Worm (Caenorhabditis elegans) whole organism, L3 larva: ENCODE data around the gene T04C12.9.

Source experiments
- ZK546.5 ChIP-seq: sonication (generic microtip); optimal IDR thresholded peaks from 2 replicates; lab custom pipeline; 2017; ENCODE audit warnings: missing biosample characterization, missing genetic modification characterization
- aly-2 ChIP-seq: fragments of 150-350 bp; optimal IDR thresholded peaks from 2 replicates; lab custom pipeline; 2014; ENCODE audit warnings: missing biosample characterization, missing genetic modification characterization
- ama-1 ChIP-seq: fragments of 150-350 bp; optimal IDR thresholded peaks from 2 replicates; lab custom pipeline; 2018
- ceh-16 ChIP-seq: sonication (generic microtip); optimal IDR thresholded peaks from 2 replicates; lab custom pipeline; 2017; ENCODE audit warnings: missing biosample characterization, missing genetic modification characterization
- ceh-28 ChIP-seq: fragments of 150-350 bp; optimal IDR thresholded peaks from 2 replicates; lab custom pipeline; 2014; ENCODE audit warnings: missing biosample characterization, missing genetic modification reagents, missing genetic modification characterization
- ceh-82 ChIP-seq: fragments of 150-350 bp; optimal IDR thresholded peaks from 2 replicates; lab custom pipeline; 2014; ENCODE audit warnings: missing biosample characterization, missing genetic modification characterization
- ceh-9 ChIP-seq: sonication (generic microtip); optimal IDR thresholded peaks from 2 replicates; lab custom pipeline; 2018; ENCODE audit warnings: missing biosample characterization, missing genetic modification characterization
- daf-12 ChIP-seq: fragments of 150-350 bp; optimal IDR thresholded peaks from 2 replicates; lab custom pipeline; 2014; ENCODE audit warnings: missing biosample characterization, missing genetic modification reagents, missing genetic modification characterization
- elt-1 ChIP-seq: fragments of 150-350 bp; optimal IDR thresholded peaks from 2 replicates; lab custom pipeline; 2014; ENCODE audit warnings: missing biosample characterization, missing genetic modification characterization
- elt-2 ChIP-seq: sonication (generic microtip); optimal IDR thresholded peaks from 2 replicates; lab custom pipeline; 2016; ENCODE audit warnings: missing genetic modification reagents, mild to moderate bottlenecking, missing genetic modification characterization, missing compliant biosample characterization
- eor-1 ChIP-seq, 2 experiments: fragments of 150-350 bp; optimal IDR thresholded peaks; 2 replicates each; lab custom pipeline; 2014 to 2018; ENCODE audit warnings: missing biosample characterization in 2 of 2, missing genetic modification characterization in 2 of 2
- fkh-2 ChIP-seq: fragments of 150-350 bp; optimal IDR thresholded peaks from 2 replicates; lab custom pipeline; 2014; ENCODE audit warnings: missing biosample characterization, missing genetic modification reagents, missing genetic modification characterization
- fos-1 ChIP-seq: fragments of 150-350 bp; optimal IDR thresholded peaks from 2 replicates; lab custom pipeline; 2014; ENCODE audit warnings: missing biosample characterization, missing genetic modification characterization
- hmg-11 ChIP-seq: sonication (generic microtip); optimal IDR thresholded peaks from 2 replicates; lab custom pipeline; 2016; ENCODE audit warnings: missing genetic modification characterization, missing compliant biosample characterization
- jun-1 ChIP-seq: fragments of 150-350 bp; optimal IDR thresholded peaks from 2 replicates; lab custom pipeline; 2014; ENCODE audit warnings: missing biosample characterization, missing genetic modification reagents, missing genetic modification characterization
- lsy-12 ChIP-seq: sonication (generic microtip); optimal IDR thresholded peaks from 2 replicates; lab custom pipeline; 2016; ENCODE audit warnings: mild to moderate bottlenecking, missing genetic modification characterization, missing compliant biosample characterization
- nfya-1 ChIP-seq: sonication (generic microtip); optimal IDR thresholded peaks from 2 replicates; lab custom pipeline; 2017; ENCODE audit warnings: missing genetic modification characterization, mild to moderate bottlenecking, missing compliant biosample characterization, antibody characterized with exemption, moderate library complexity; ENCODE audit not compliant: insufficient read depth
- nhr-12 ChIP-seq: fragments of 150-350 bp; optimal IDR thresholded peaks from 2 replicates; lab custom pipeline; 2014; ENCODE audit warnings: missing biosample characterization, missing genetic modification characterization
- nhr-23 ChIP-seq: fragments of 150-350 bp; optimal IDR thresholded peaks from 2 replicates; lab custom pipeline; 2014; ENCODE audit warnings: missing biosample characterization, missing genetic modification reagents, missing genetic modification characterization
- nhr-25 ChIP-seq: sonication (generic microtip); optimal IDR thresholded peaks from 2 replicates; lab custom pipeline; 2017; ENCODE audit warnings: missing biosample characterization, missing genetic modification characterization
- nhr-28 ChIP-seq: fragments of 150-350 bp; optimal IDR thresholded peaks from 2 replicates; lab custom pipeline; 2014; ENCODE audit warnings: missing biosample characterization, missing genetic modification characterization
- nhr-43 ChIP-seq: sonication (generic microtip); optimal IDR thresholded peaks from 2 replicates; lab custom pipeline; 2016; ENCODE audit warnings: mild to moderate bottlenecking, missing genetic modification characterization, missing compliant biosample characterization; ENCODE audit not compliant: poor library complexity, severe bottlenecking
- nhr-67 ChIP-seq: fragments of 150-350 bp; optimal IDR thresholded peaks from 2 replicates; lab custom pipeline; 2014; ENCODE audit warnings: missing biosample characterization, missing genetic modification characterization
- nhr-77 ChIP-seq: fragments of 150-350 bp; optimal IDR thresholded peaks from 2 replicates; lab custom pipeline; 2014; ENCODE audit warnings: missing biosample characterization, missing genetic modification characterization
- pha-4 ChIP-seq: fragments of 150-350 bp; optimal IDR thresholded peaks from 2 replicates; lab custom pipeline; 2014; ENCODE audit warnings: missing biosample characterization, missing genetic modification reagents, missing genetic modification characterization
- pqm-1 ChIP-seq: fragments of 150-350 bp; optimal IDR thresholded peaks from 2 replicates; lab custom pipeline; 2017; ENCODE audit warnings: missing biosample characterization, missing genetic modification characterization, inconsistent platforms
- sea-2 ChIP-seq: fragments of 150-350 bp; sonication (generic microtip); optimal IDR thresholded peaks from 4 replicates; lab custom pipeline; 2014; ENCODE audit warnings: missing biosample characterization, missing genetic modification reagents, missing genetic modification characterization
- skn-1 ChIP-seq: fragments of 150-350 bp; optimal IDR thresholded peaks from 2 replicates; lab custom pipeline; 2014; ENCODE audit warnings: missing biosample characterization, missing genetic modification characterization
- snpc-4 ChIP-seq: fragments of 150-350 bp; optimal IDR thresholded peaks from 2 replicates; lab custom pipeline; 2014; ENCODE audit warnings: missing biosample characterization, missing genetic modification characterization
- tbx-2 ChIP-seq: sonication (generic microtip); optimal IDR thresholded peaks from 2 replicates; lab custom pipeline; 2016; ENCODE audit warnings: mild to moderate bottlenecking, missing genetic modification characterization, missing compliant biosample characterization
- unc-39 ChIP-seq: sonication (generic microtip); optimal IDR thresholded peaks from 4 replicates; lab custom pipeline; 2017; ENCODE audit warnings: missing biosample characterization, missing genetic modification characterization
- unc-62 ChIP-seq: fragments of 150-350 bp; sonication (generic microtip); optimal IDR thresholded peaks from 4 replicates; lab custom pipeline; 2014; ENCODE audit warnings: missing biosample characterization, missing genetic modification reagents, missing genetic modification characterization
- ztf-11 ChIP-seq: fragments of 150-350 bp; optimal IDR thresholded peaks from 2 replicates; lab custom pipeline; 2014; ENCODE audit warnings: missing biosample characterization, missing genetic modification characterization

T04C12.9 gene

ce11 chrV:11056484-11056883 is 6.5 kb downstream of the T04C12.9 start:
- no peak for TF ChIP-seq ztf-11 (tag; lab: Kevin White, UChicago)
- TF ChIP-seq eor-1 (tag; optimal IDR thresholded peaks at IDR 0.05; lab: Kevin White, UChicago) = no peak
- TF ChIP-seq aly-2 (tag; lab: Kevin White, UChicago) = no peak
- no peak for TF ChIP-seq nhr-23
- TF ChIP-seq sea-2 (GFP tag; lab: Kevin White, UChicago) = no peak
- TF ChIP-seq ceh-9 = no peak
- no peak for TF ChIP-seq nhr-77 (tag; lab: Kevin White, UChicago)
- no peak for TF ChIP-seq nhr-12 (tag; lab: Kevin White, UChicago)
- TF ChIP-seq ZK546.5 = no peak
- no peak for TF ChIP-seq pha-4
- no peak for TF ChIP-seq ceh-28 (tag; lab: Kevin White, UChicago)
- TF ChIP-seq ama-1 = no peak
- no peak for TF ChIP-seq tbx-2 (tag; lab: Kevin White, UChicago)
- TF ChIP-seq nhr-28 (tag; lab: Kevin White, UChicago) = no peak
- TF ChIP-seq jun-1 (tag; lab: Kevin White, UChicago) = no peak

- no peak for TF ChIP-seq snpc-4 (tag; lab: Kevin White, UChicago)
- no peak for TF ChIP-seq lsy-12
- no peak for TF ChIP-seq ceh-16 (tag; lab: Kevin White, UChicago)
- TF ChIP-seq nhr-77 (tag; lab: Kevin White, UChicago) = no peak
- no peak for TF ChIP-seq nhr-28 (tag; lab: Kevin White, UChicago)
- no peak for TF ChIP-seq ama-1
- no peak for TF ChIP-seq fkh-2 (tag; lab: Kevin White, UChicago)
These were observed 9.2 kb downstream of the T04C12.9 start, which contains the start of gene T04C12.7 for ce11 chrV:11053827-11054226. Gene T04C12.7 (plus strand): TSS chrV:11054127.

ce11 chrV:11051921-11052320 is 11.1 kb downstream of the T04C12.9 start, which contains the start of gene T04C12.33:
Gene T04C12.33 (plus strand): TSS chrV:11052221.
- TF ChIP-seq nhr-25 (tag; lab: Kevin White, UChicago) (no peak), aly-2 (tag; lab: Kevin White, UChicago) (no peak), nhr-23 (peak; percentile 16)

ce11 chrV:11048678-11049077 is 14.3 kb downstream of the T04C12.9 start, which contains the start of gene srh-74:
Gene srh-74 (minus strand): TSS chrV:11048778.
- TF ChIP-seq ztf-11 (tag; lab: Kevin White, UChicago) = no peak
- TF ChIP-seq elt-2 (tag; lab: Kevin White, UChicago) = no peak
- no peak for TF ChIP-seq pqm-1 (tag; lab: Kevin White, UChicago)
- TF ChIP-seq ceh-82 (tag; lab: Kevin White, UChicago) = no peak
- no peak for TF ChIP-seq sea-2 (GFP tag; lab: Kevin White, UChicago)
- TF ChIP-seq nhr-25 (tag; lab: Kevin White, UChicago) = no peak
- TF ChIP-seq eor-1 (tag; optimal IDR thresholded peaks at IDR 0.05; lab: Kevin White, UChicago) = no peak
- TF ChIP-seq elt-1 = no peak
- no peak for TF ChIP-seq unc-62 (GFP tag; lab: Kevin White, UChicago)

- no peak for TF ChIP-seq skn-1 (tag; lab: Kevin White, UChicago)
- TF ChIP-seq pqm-1 (tag; lab: Kevin White, UChicago) = peak; percentile 83
- peak; percentile 72 for TF ChIP-seq elt-2 (tag; lab: Kevin White, UChicago)
These were observed 16.3 kb downstream of the T04C12.9 start, which contains the start of gene dhs-18 for ce11 chrV:11046730-11047129. Gene dhs-18 (minus strand): TSS chrV:11046833.

ce11 chrV:11043767-11044166 is 19.2 kb downstream of the T04C12.9 start, which contains the start of gene C45B11.6:
Gene C45B11.6 (plus strand): TSS chrV:11044067.
- TF ChIP-seq daf-12 = no peak
- TF ChIP-seq pha-4 = peak; percentile 68

ce11 chrV:11042538-11042937 is 20.5 kb downstream of the T04C12.9 start, which contains the start of gene C45B11.2:
Gene C45B11.2 (plus strand): TSS chrV:11042710.
- TF ChIP-seq nfya-1 (tag; lab: Kevin White, UChicago) = no peak
- no peak for TF ChIP-seq unc-62 (GFP tag; lab: Kevin White, UChicago)
- no peak for TF ChIP-seq nhr-25 (tag; lab: Kevin White, UChicago)
- TF ChIP-seq fos-1 (tag; lab: Kevin White, UChicago) = no peak
- TF ChIP-seq hmg-11 (tag; lab: Kevin White, UChicago) = no peak
- no peak for TF ChIP-seq ceh-16 (tag; lab: Kevin White, UChicago)
- no peak for TF ChIP-seq snpc-4 (tag; lab: Kevin White, UChicago)
- TF ChIP-seq sea-2 (GFP tag; lab: Kevin White, UChicago) = no peak
- TF ChIP-seq nhr-43 (tag; lab: Kevin White, UChicago) = no peak
- TF ChIP-seq lsy-12 = no peak
- TF ChIP-seq tbx-2 (tag; lab: Kevin White, UChicago) = no peak
- no peak for TF ChIP-seq nhr-67 (tag; lab: Kevin White, UChicago)
- no peak for TF ChIP-seq unc-39 (tag; lab: Kevin White, UChicago)
- no peak for TF ChIP-seq eor-1 (tag; optimal IDR thresholded peaks at IDR 0.05; lab: Kevin White, UChicago)
- no peak for TF ChIP-seq fkh-2 (tag; lab: Kevin White, UChicago)
- TF ChIP-seq, all 47 proteins: peak for 0
